Worm (Caenorhabditis elegans) whole organism, young adult: ENCODE data around the gene pssy-1.
A peak's percentile ranks its signal among the peaks of the same experiment; 100 is the strongest.

Experiments used
- C06A6.2 ChIP-seq: fragments of 200-800 bp; sonication (Bioruptor generic); conservative IDR thresholded peaks from 2 replicates; pipeline ENCODE4 v1.3.6; 2022; ENCODE audit warnings: missing genetic modification characterization, missing compliant biosample characterization
- F22D6.2 ChIP-seq: sonication (generic microtip); optimal IDR thresholded peaks from 2 replicates; lab custom pipeline; 2016; ENCODE audit warnings: mild to moderate bottlenecking, missing genetic modification characterization, missing compliant biosample characterization
- F23B12.7 ChIP-seq: sonication (generic microtip); optimal IDR thresholded peaks from 2 replicates; lab custom pipeline; 2017; ENCODE audit warnings: missing genetic modification characterization, mild to moderate bottlenecking, missing compliant biosample characterization, antibody characterized with exemption, moderate library complexity; ENCODE audit not compliant: insufficient read depth
- F33H1.4 ChIP-seq: fragments of 200-800 bp; sonication (Bioruptor generic); IDR thresholded peaks from 2 replicates; pipeline ENCODE4 v1.3.6; 2022; ENCODE audit warnings: missing genetic modification reagents, missing genetic modification characterization, missing compliant biosample characterization
- K12H6.12 ChIP-seq: fragments of 200-800 bp; sonication (Bioruptor generic); optimal IDR thresholded peaks from 2 replicates; lab custom pipeline; 2018; ENCODE audit warnings: mild to moderate bottlenecking, missing genetic modification characterization, missing compliant biosample characterization
- T07F8.4 ChIP-seq: sonication (generic microtip); optimal IDR thresholded peaks from 2 replicates; lab custom pipeline; 2016; ENCODE audit warnings: mild to moderate bottlenecking, missing genetic modification characterization, moderate library complexity, missing compliant biosample characterization
- Y79H2A.3 ChIP-seq: fragments of 200-800 bp; sonication (Bioruptor generic); conservative IDR thresholded peaks from 2 replicates; pipeline ENCODE4 v1.3.6; 2022; ENCODE audit warnings: missing genetic modification reagents, missing genetic modification characterization, missing compliant biosample characterization
- ama-1 ChIP-seq, 3 experiments: fragments of 150-350 bp in 1 of 3; sonication (generic microtip) in 2 of 3; optimal IDR thresholded peaks; 2 replicates each; lab custom pipeline; 2014 to 2018; ENCODE audit warnings: missing biosample characterization in 2 of 3, missing genetic modification characterization in 2 of 3, missing genetic modification reagents in 2 of 3
- atf-7 ChIP-seq: sonication (generic microtip); optimal IDR thresholded peaks from 2 replicates; lab custom pipeline; 2017; ENCODE audit warnings: mild to moderate bottlenecking, missing genetic modification characterization, missing compliant biosample characterization
- attf-3 ChIP-seq: fragments of 200-800 bp; sonication (Bioruptor generic); conservative IDR thresholded peaks from 2 replicates; pipeline ENCODE4 v1.3.6; 2022; ENCODE audit warnings: missing genetic modification reagents, missing genetic modification characterization, missing compliant biosample characterization
- attf-6 ChIP-seq: fragments of 200-800 bp; sonication (Bioruptor generic); IDR thresholded peaks from 2 replicates; pipeline ENCODE4 v1.3.6; 2022; ENCODE audit warnings: missing genetic modification reagents, missing genetic modification characterization, missing compliant biosample characterization
- cebp-1 ChIP-seq, 2 experiments: fragments of 200-800 bp in 1 of 2; sonication (Bioruptor generic) in 1 of 2; sonication (generic microtip) in 1 of 2; IDR thresholded peaks in 1 of 2; optimal IDR thresholded peaks in 1 of 2; 2 replicates each; pipeline versions ENCODE4 v1.3.6 to Lab custom; 2017 to 2022; ENCODE audit warnings: missing compliant biosample characterization in 2 of 2, missing genetic modification characterization in 2 of 2, mild to moderate bottlenecking in 1 of 2, missing genetic modification reagents in 1 of 2, moderate library complexity in 1 of 2
- ceh-27 ChIP-seq: fragments of 200-800 bp; sonication (Bioruptor generic); optimal IDR thresholded peaks from 2 replicates; lab custom pipeline; 2018; ENCODE audit warnings: mild to moderate bottlenecking, missing genetic modification characterization, moderate library complexity, missing compliant biosample characterization
- ceh-40 ChIP-seq: fragments of 200-800 bp; sonication (Bioruptor generic); IDR thresholded peaks from 2 replicates; pipeline ENCODE4 v1.3.6; 2022; ENCODE audit warnings: missing genetic modification characterization, missing compliant biosample characterization
- ceh-58 ChIP-seq: fragments of 200-800 bp; sonication (Bioruptor generic); IDR thresholded peaks from 2 replicates; pipeline ENCODE4 v1.3.6; 2022; ENCODE audit warnings: missing genetic modification characterization, missing compliant biosample characterization
- ceh-91 ChIP-seq: fragments of 200-800 bp; sonication (Bioruptor generic); IDR thresholded peaks from 2 replicates; pipeline ENCODE4 v1.3.6; 2022; ENCODE audit warnings: missing genetic modification reagents, missing genetic modification characterization, missing compliant biosample characterization
- chd-7 ChIP-seq: sonication (generic microtip); optimal IDR thresholded peaks from 2 replicates; lab custom pipeline; 2016; ENCODE audit warnings: mild to moderate bottlenecking, missing genetic modification characterization, moderate library complexity, missing compliant biosample characterization
- die-1 ChIP-seq: sonication (generic microtip); optimal IDR thresholded peaks from 2 replicates; lab custom pipeline; 2016; ENCODE audit warnings: missing genotype, mild to moderate bottlenecking, missing genetic modification characterization, missing compliant biosample characterization
- dox-1 ChIP-seq: fragments of 200-800 bp; sonication (Bioruptor generic); IDR thresholded peaks from 2 replicates; pipeline ENCODE4 v1.3.6; 2022; ENCODE audit warnings: missing genetic modification reagents, missing genetic modification characterization, missing compliant biosample characterization
- egrh-3 ChIP-seq: fragments of 200-800 bp; sonication (Bioruptor generic); IDR thresholded peaks from 2 replicates; pipeline ENCODE4 v1.3.6; 2022; ENCODE audit warnings: missing genetic modification reagents, missing genetic modification characterization, missing compliant biosample characterization
- gei-17 ChIP-seq: fragments of 200-800 bp; sonication (Bioruptor generic); optimal IDR thresholded peaks from 2 replicates; lab custom pipeline; 2018; ENCODE audit warnings: mild to moderate bottlenecking, missing genetic modification characterization, missing compliant biosample characterization
- hmg-1.2 ChIP-seq: fragments of 200-800 bp; sonication (Bioruptor generic); IDR thresholded peaks from 2 replicates; pipeline ENCODE4 v1.3.6; 2022; ENCODE audit warnings: missing genetic modification reagents, missing genetic modification characterization, missing compliant biosample characterization
- lin-35 ChIP-seq, 3 experiments: fragments of 150-350 bp in 2 of 3; sonication (generic microtip) in 1 of 3; optimal IDR thresholded peaks; 2 replicates each; lab custom pipeline; 2014 to 2018; ENCODE audit warnings: missing biosample characterization in 3 of 3, missing genetic modification characterization in 3 of 3, missing genetic modification reagents in 3 of 3
- lir-1 ChIP-seq: fragments of 200-800 bp; sonication (Bioruptor generic); conservative IDR thresholded peaks from 2 replicates; pipeline ENCODE4 v1.3.6; 2022; ENCODE audit warnings: missing genetic modification reagents, missing genetic modification characterization, missing compliant biosample characterization
- lsy-27 ChIP-seq: sonication (generic microtip); optimal IDR thresholded peaks from 2 replicates; lab custom pipeline; 2017; ENCODE audit warnings: missing genetic modification characterization, mild to moderate bottlenecking, missing compliant biosample characterization, antibody characterized with exemption, missing genotype, borderline replicate concordance; ENCODE audit not compliant: insufficient read depth
- nfya-2 ChIP-seq: fragments of 200-800 bp; sonication (Bioruptor generic); IDR thresholded peaks from 2 replicates; pipeline ENCODE4 v1.3.6; 2022; ENCODE audit warnings: missing genetic modification reagents, missing genetic modification characterization, missing compliant biosample characterization
- nhr-120 ChIP-seq: fragments of 200-800 bp; sonication (Bioruptor generic); IDR thresholded peaks from 2 replicates; pipeline ENCODE4 v1.3.6; 2022; ENCODE audit warnings: missing genetic modification characterization, missing compliant biosample characterization
- rec-8 ChIP-seq, 2 experiments: sonication (generic microtip); optimal IDR thresholded peaks; 2 replicates each; lab custom pipeline; 2016; ENCODE audit warnings: mild to moderate bottlenecking in 2 of 2, missing genetic modification characterization in 2 of 2, missing genetic modification reagents in 2 of 2, missing genotype in 2 of 2, missing biosample characterization in 1 of 2, missing compliant biosample characterization in 1 of 2, moderate library complexity in 1 of 2
- sea-2 ChIP-seq: fragments of 200-800 bp; sonication (Bioruptor generic); IDR thresholded peaks from 2 replicates; pipeline ENCODE4 v1.3.6; 2022; ENCODE audit warnings: missing genetic modification characterization, missing compliant biosample characterization
- snpc-1.1 ChIP-seq: sonication (generic microtip); optimal IDR thresholded peaks from 2 replicates; lab custom pipeline; 2017; ENCODE audit warnings: missing genetic modification characterization, mild to moderate bottlenecking, missing compliant biosample characterization, antibody characterized with exemption, moderate library complexity, missing genotype, missing genetic modification reagents; ENCODE audit not compliant: insufficient read depth
- snpc-1.3 ChIP-seq: sonication (generic microtip); optimal IDR thresholded peaks from 2 replicates; lab custom pipeline; 2017; ENCODE audit warnings: missing genetic modification characterization, mild to moderate bottlenecking, missing compliant biosample characterization, antibody characterized with exemption, moderate library complexity, missing genotype, missing genetic modification reagents; ENCODE audit not compliant: insufficient read depth
- snpc-4 ChIP-seq, 5 experiments: fragments of 150-350 bp in 1 of 5; sonication (generic microtip) in 4 of 5; optimal IDR thresholded peaks; 2 replicates each; lab custom pipeline; 2014 to 2018; ENCODE audit warnings: missing genetic modification characterization in 5 of 5, missing biosample characterization in 3 of 5, antibody characterized with exemption in 2 of 5, mild to moderate bottlenecking in 2 of 5, missing compliant biosample characterization in 2 of 5, missing genotype in 2 of 5, moderate library complexity in 2 of 5, missing genetic modification reagents in 1 of 5
- sptf-2 ChIP-seq: fragments of 200-800 bp; sonication (Bioruptor generic); optimal IDR thresholded peaks from 2 replicates; lab custom pipeline; 2018; ENCODE audit warnings: mild to moderate bottlenecking, missing genetic modification characterization, missing compliant biosample characterization
- tbp1 ChIP-seq: fragments of 200-800 bp; sonication (Bioruptor generic); optimal IDR thresholded peaks from 2 replicates; lab custom pipeline; 2018; ENCODE audit warnings: mild to moderate bottlenecking, missing genetic modification characterization, missing compliant biosample characterization
- unc-62 ChIP-seq: fragments of 150-350 bp; optimal IDR thresholded peaks from 2 replicates; lab custom pipeline; 2014; ENCODE audit warnings: missing biosample characterization, missing genetic modification reagents, missing genetic modification characterization
- zim-3 ChIP-seq: sonication (generic microtip); optimal IDR thresholded peaks from 2 replicates; lab custom pipeline; 2017; ENCODE audit warnings: mild to moderate bottlenecking, missing genetic modification characterization, moderate library complexity, missing compliant biosample characterization
- ztf-3 ChIP-seq: fragments of 200-800 bp; sonication (Bioruptor generic); optimal IDR thresholded peaks from 2 replicates; lab custom pipeline; 2018; ENCODE audit warnings: mild to moderate bottlenecking, missing genetic modification characterization, missing compliant biosample characterization
- ztf-6 ChIP-seq: fragments of 200-800 bp; sonication (Bioruptor generic); IDR thresholded peaks from 2 replicates; pipeline ENCODE4 v1.3.6; 2022; ENCODE audit warnings: missing genetic modification reagents, missing genetic modification characterization, missing compliant biosample characterization

Gene pssy-1

ce11 chrX:9999599-10000201, 34.3 kb downstream of the pssy-1 start (continued):
- TF ChIP-seq ceh-58 (GFP tag; lab: Robert Waterston, UW) = no peak
- peak in 1 of 3 experiments; percentile 62 for TF ChIP-seq lin-35 (GFP tag; optimal IDR thresholded peaks at IDR 0.05; lab: Kevin White, UChicago)
- peak; percentile 44 for TF ChIP-seq atf-7 (tag; lab: Kevin White, UChicago)
- TF ChIP-seq gei-17 = peak; percentile 69
- TF ChIP-seq dox-1 (GFP tag; lab: Robert Waterston, UW) = peak; percentile 52
- no peak for TF ChIP-seq zim-3
- peak; percentile 73 for TF ChIP-seq hmg-1.2 (GFP tag; lab: Robert Waterston, UW)
- TF ChIP-seq snpc-1.3 (tag; lab: Kevin White, UChicago) = peak; percentile 14
- TF ChIP-seq lir-1 (GFP tag; lab: Robert Waterston, UW) = 0 out of 2 replicates have a peak, but pooled peaks have one; percentile 16
- peak; percentile 78 for TF ChIP-seq chd-7 (tag; lab: Kevin White, UChicago)
- TF ChIP-seq egrh-3 (GFP tag; lab: Robert Waterston, UW) = peak; percentile 99
- TF ChIP-seq tbp1 (GFP tag; lab: Kevin White, UChicago) = peak; percentile 5
- TF ChIP-seq C06A6.2 (GFP tag; lab: Robert Waterston, UW) = peak; percentile 43; the same call in 1 of the 2 replicates
- peak; percentile 89 for TF ChIP-seq K12H6.12 (tag; lab: Kevin White, UChicago)
- no peak for TF ChIP-seq cebp-1 (GFP tag; IDR thresholded peaks at IDR 0.05; lab: Robert Waterston, UW)
- TF ChIP-seq cebp-1 (tag; optimal IDR thresholded peaks at IDR 0.05; lab: Kevin White, UChicago) = peak; percentile 84
- TF ChIP-seq ceh-27 (GFP tag; lab: Kevin White, UChicago) = peak; percentile 60

ce11 chrX:10000635-10001034, 35.2 kb downstream of the pssy-1 start, which contains the start of gene F19C6.2:
Gene F19C6.2 (plus strand): TSS chrX:10000935.
- TF ChIP-seq ceh-91 (GFP tag; lab: Robert Waterston, UW) (no peak), F23B12.7 (no peak), nfya-2 (GFP tag; lab: Robert Waterston, UW) (no peak), ztf-6 (GFP tag; lab: Robert Waterston, UW) (no peak), T07F8.4 (tag; lab: Kevin White, UChicago) (no peak), snpc-4 (GFP tag; optimal IDR thresholded peaks at IDR 0.05; lab: Kevin White, UChicago) (no peak), snpc-4 (tag; optimal IDR thresholded peaks at IDR 0.05; lab: Kevin White, UChicago) (no peak), F33H1.4 (GFP tag; lab: Robert Waterston, UW) (no peak), ztf-3 (no peak), Y79H2A.3 (GFP tag; lab: Robert Waterston, UW) (no peak), lsy-27 (tag; lab: Kevin White, UChicago) (no peak), sea-2 (GFP tag; lab: Robert Waterston, UW) (no peak)

ce11 chrX:10008664-10009063, 43.3 kb downstream of the pssy-1 start, which contains the start of gene F19C6.3:
Gene F19C6.3 (minus strand): TSS chrX:10008764.
- TF ChIP-seq snpc-1.1 (tag; lab: Kevin White, UChicago) (no peak), sptf-2 (GFP tag; lab: Kevin White, UChicago) (no peak), lir-1 (GFP tag; lab: Robert Waterston, UW) (no peak), unc-62 (GFP tag; lab: Kevin White, UChicago) (no peak), nhr-120 (GFP tag; lab: Robert Waterston, UW) (no peak), ceh-40 (GFP tag; lab: Robert Waterston, UW) (no peak), F22D6.2 (tag; lab: Kevin White, UChicago) (no peak), rec-8 (tag; optimal IDR thresholded peaks at IDR 0.05; lab: Kevin White, UChicago) (no peak), attf-3 (no peak), ama-1 (optimal IDR thresholded peaks at IDR 0.05; lab: Kevin White, UChicago) (no peak), ama-1 (GFP tag; optimal IDR thresholded peaks at IDR 0.05; lab: Kevin White, UChicago) (no peak), die-1 (no peak), attf-6 (GFP tag; lab: Robert Waterston, UW) (no peak), dox-1 (GFP tag; lab: Robert Waterston, UW) (no peak)
